Worm (Caenorhabditis elegans) whole organism, early embryonic: ENCODE results near the gene elt-1.

ENCODE experiments used
- ama-1 ChIP-seq: fragments of 150-350 bp; optimal IDR thresholded peaks from 2 replicates; lab custom pipeline; 2014
- ceh-13 ChIP-seq: fragments of 200-800 bp; sonication (Bioruptor generic); optimal IDR thresholded peaks from 2 replicates; lab custom pipeline; 2018; ENCODE audit warnings: mild to moderate bottlenecking, missing genetic modification characterization, missing compliant biosample characterization
- ceh-36 ChIP-seq: sonication (generic microtip); optimal IDR thresholded peaks from 2 replicates; lab custom pipeline; 2016; ENCODE audit warnings: missing genetic modification characterization, inconsistent platforms, missing compliant biosample characterization
- flt-1 ChIP-seq: fragments of 200-800 bp; sonication (Bioruptor generic); IDR thresholded peaks from 2 replicates; pipeline ENCODE4 v1.3.6; 2022; ENCODE audit warnings: missing genetic modification characterization, missing compliant biosample characterization
- pes-1 ChIP-seq: fragments of 200-800 bp; sonication (Bioruptor generic); IDR thresholded peaks from 2 replicates; pipeline ENCODE4 v1.3.6; 2022; ENCODE audit warnings: missing genetic modification reagents, missing genetic modification characterization, missing compliant biosample characterization
- scrt-1 ChIP-seq: fragments of 200-800 bp; sonication (Bioruptor generic); IDR thresholded peaks from 2 replicates; pipeline ENCODE4 v1.3.6; 2022; ENCODE audit warnings: missing genetic modification characterization, missing compliant biosample characterization

DNA sequence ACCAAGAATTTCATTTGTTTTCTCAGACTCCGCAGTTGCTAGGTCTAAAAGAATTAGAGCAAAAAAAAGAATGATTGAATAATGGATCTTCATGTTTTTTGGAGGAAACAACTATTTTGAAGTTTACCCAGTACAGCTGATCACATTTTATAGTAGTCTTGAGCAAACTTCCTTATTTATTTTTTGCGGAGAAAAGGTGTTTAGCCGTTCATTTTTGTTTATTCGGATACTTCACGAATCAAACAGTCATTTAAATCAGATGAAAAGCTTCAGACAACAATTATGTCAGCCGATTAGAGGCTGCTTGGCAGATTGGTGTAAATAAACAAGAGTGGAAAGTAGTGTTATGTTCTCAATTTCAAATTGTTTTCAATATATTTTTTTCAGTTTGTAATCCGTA lies 9.5 kb downstream of the elt-1 start, which contains the start of gene W09C2.8:
- no peak for TF ChIP-seq ama-1 (lab: Kevin White, UChicago)
- TF ChIP-seq pes-1 (GFP tag; lab: Robert Waterston, UW): no peak
- no peak for TF ChIP-seq ceh-36
- no peak for TF ChIP-seq flt-1 (GFP tag; lab: Robert Waterston, UW)
- no peak for TF ChIP-seq ceh-13
- no peak for TF ChIP-seq scrt-1 (GFP tag; lab: Robert Waterston, UW)
